Worm (Caenorhabditis elegans) whole organism, early embryonic: ENCODE data around the gene srw-35.
A peak's percentile ranks its signal among the peaks of the same experiment; 100 is the strongest.

Experiments used
- B0310.2 ChIP-seq: sonication (generic microtip); optimal IDR thresholded peaks from 2 replicates; lab custom pipeline; 2016; ENCODE audit warnings: mild to moderate bottlenecking, missing genetic modification characterization, missing compliant biosample characterization
- F13C5.2 ChIP-seq: sonication (generic microtip); optimal IDR thresholded peaks from 2 replicates; lab custom pipeline; 2017; ENCODE audit warnings: mild to moderate bottlenecking, missing genetic modification characterization, inconsistent platforms, missing compliant biosample characterization
- aly-1 ChIP-seq: sonication (generic microtip); optimal IDR thresholded peaks from 2 replicates; lab custom pipeline; 2016; ENCODE audit warnings: missing genetic modification characterization, missing compliant biosample characterization
- ama-1 ChIP-seq: fragments of 150-350 bp; optimal IDR thresholded peaks from 2 replicates; lab custom pipeline; 2014
- ceh-13 ChIP-seq: fragments of 200-800 bp; sonication (Bioruptor generic); optimal IDR thresholded peaks from 2 replicates; lab custom pipeline; 2018; ENCODE audit warnings: mild to moderate bottlenecking, missing genetic modification characterization, missing compliant biosample characterization
- ceh-36 ChIP-seq: sonication (generic microtip); optimal IDR thresholded peaks from 2 replicates; lab custom pipeline; 2016; ENCODE audit warnings: missing genetic modification characterization, inconsistent platforms, missing compliant biosample characterization
- ets-7 ChIP-seq: sonication (generic microtip); optimal IDR thresholded peaks from 2 replicates; lab custom pipeline; 2016; ENCODE audit warnings: missing genotype, missing genetic modification characterization, missing compliant biosample characterization
- flt-1 ChIP-seq: fragments of 200-800 bp; sonication (Bioruptor generic); IDR thresholded peaks from 2 replicates; pipeline ENCODE4 v1.3.6; 2022; ENCODE audit warnings: missing genetic modification characterization, missing compliant biosample characterization
- hmbx-1 ChIP-seq: sonication (generic microtip); optimal IDR thresholded peaks from 2 replicates; lab custom pipeline; 2016; ENCODE audit warnings: mild to moderate bottlenecking, missing genetic modification characterization, missing compliant biosample characterization
- hmg-4 ChIP-seq: fragments of 200-800 bp; sonication (Bioruptor generic); optimal IDR thresholded peaks from 2 replicates; lab custom pipeline; 2018; ENCODE audit warnings: mild to moderate bottlenecking, missing genetic modification characterization, missing compliant biosample characterization
- hnd-1 ChIP-seq: sonication (generic microtip); optimal IDR thresholded peaks from 2 replicates; lab custom pipeline; 2016; ENCODE audit warnings: missing genetic modification characterization, missing compliant biosample characterization
- pes-1 ChIP-seq: fragments of 200-800 bp; sonication (Bioruptor generic); IDR thresholded peaks from 2 replicates; pipeline ENCODE4 v1.3.6; 2022; ENCODE audit warnings: missing genetic modification reagents, missing genetic modification characterization, missing compliant biosample characterization
- scrt-1 ChIP-seq: fragments of 200-800 bp; sonication (Bioruptor generic); IDR thresholded peaks from 2 replicates; pipeline ENCODE4 v1.3.6; 2022; ENCODE audit warnings: missing genetic modification characterization, missing compliant biosample characterization
- sea-1 ChIP-seq: fragments of 200-800 bp; sonication (Bioruptor generic); conservative IDR thresholded peaks from 2 replicates; pipeline ENCODE4 v1.3.6; 2022; ENCODE audit warnings: missing genetic modification characterization, missing compliant biosample characterization
- tbx-11 ChIP-seq: fragments of 200-800 bp; sonication (Bioruptor generic); IDR thresholded peaks from 2 replicates; pipeline ENCODE4 v1.3.6; 2022; ENCODE audit warnings: missing genetic modification characterization, missing compliant biosample characterization
- tbx-37 ChIP-seq: fragments of 200-800 bp; sonication (Bioruptor generic); conservative IDR thresholded peaks from 2 replicates; pipeline ENCODE4 v1.3.6; 2022; ENCODE audit warnings: missing genetic modification reagents, missing genetic modification characterization, missing compliant biosample characterization
- tra-4 ChIP-seq: sonication (generic microtip); optimal IDR thresholded peaks from 2 replicates; lab custom pipeline; 2017; ENCODE audit warnings: missing genetic modification characterization, missing compliant biosample characterization

The srw-35 gene

ce11 chrV:16437546-16437945, 34.8 kb upstream of the srw-35 start, which contains the start of gene F26D2.15:
F26D2.15 (plus strand) TSS chrV:16437846.
- TF ChIP-seq ets-7 (tag; lab: Kevin White, UChicago) = no peak

ce11 chrV:16443626-16444025, 28.7 kb upstream of the srw-35 start, which contains the start of gene srh-141:
srh-141 (plus strand) TSS chrV:16443926.
- no peak for TF ChIP-seq ets-7 (tag; lab: Kevin White, UChicago)
- no peak for TF ChIP-seq tbx-37
- TF ChIP-seq aly-1 = no peak
- TF ChIP-seq B0310.2 = no peak
- no peak for TF ChIP-seq ceh-13 (GFP tag; lab: Kevin White, UChicago)
- no peak for TF ChIP-seq F13C5.2 (tag; lab: Kevin White, UChicago)
- no peak for TF ChIP-seq pes-1 (GFP tag; lab: Robert Waterston, UW)
- TF ChIP-seq hmbx-1 = no peak
- no peak for TF ChIP-seq flt-1
- no peak for TF ChIP-seq tra-4 (tag; lab: Kevin White, UChicago)
- no peak for TF ChIP-seq ceh-36 (tag; lab: Kevin White, UChicago)
- no peak for TF ChIP-seq hnd-1
- TF ChIP-seq scrt-1 = no peak
- TF ChIP-seq ama-1 (lab: Kevin White, UChicago) = no peak
- no peak for TF ChIP-seq hmg-4
- no peak for TF ChIP-seq tbx-11 (GFP tag; lab: Robert Waterston, UW)
- no peak for TF ChIP-seq sea-1 (GFP tag; lab: Robert Waterston, UW)

ce11 chrV:16445676-16446075, 26.6 kb upstream of the srw-35 start, which contains the start of gene T08G3.6:
T08G3.6 (plus strand) TSS chrV:16445976.
- TF ChIP-seq scrt-1 (no peak), hmg-4 (no peak), B0310.2 (no peak), ama-1 (lab: Kevin White, UChicago) (no peak), ceh-36 (tag; lab: Kevin White, UChicago) (no peak), pes-1 (GFP tag; lab: Robert Waterston, UW) (no peak), flt-1 (no peak), tbx-11 (GFP tag; lab: Robert Waterston, UW) (no peak), tra-4 (tag; lab: Kevin White, UChicago) (no peak), hmbx-1 (no peak), tbx-37 (no peak), aly-1 (no peak), ceh-13 (GFP tag; lab: Kevin White, UChicago) (no peak), hnd-1 (no peak), ets-7 (tag; lab: Kevin White, UChicago) (no peak), sea-1 (GFP tag; lab: Robert Waterston, UW) (no peak), F13C5.2 (tag; lab: Kevin White, UChicago) (no peak)

ce11 chrV:16446191-16446590, 26.1 kb upstream of the srw-35 start:
- no peak for TF ChIP-seq sea-1 (GFP tag; lab: Robert Waterston, UW)
- no peak for TF ChIP-seq ets-7 (tag; lab: Kevin White, UChicago)
- no peak for TF ChIP-seq aly-1
- TF ChIP-seq F13C5.2 (tag; lab: Kevin White, UChicago) = no peak
- peak; percentile 69 for TF ChIP-seq ceh-36 (tag; lab: Kevin White, UChicago)
- no peak for TF ChIP-seq ama-1 (lab: Kevin White, UChicago)

DNA sequence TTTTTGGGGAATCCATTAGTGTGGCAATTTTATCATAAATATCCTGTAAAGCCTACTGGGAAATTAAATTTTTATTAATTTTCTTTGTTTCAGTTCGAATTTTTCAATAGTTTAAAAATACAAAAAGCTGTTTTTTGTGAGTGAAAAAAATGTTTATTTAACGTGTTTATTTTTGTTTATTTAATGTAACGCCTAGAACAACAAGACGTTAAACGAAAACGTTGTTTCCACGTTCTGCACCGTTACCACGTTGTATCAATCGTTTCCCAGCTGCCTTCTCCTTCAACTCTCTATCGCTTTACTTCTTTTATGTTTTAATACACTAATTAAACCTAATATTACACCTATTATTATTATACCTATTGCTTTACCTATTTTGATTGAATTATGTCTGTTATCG, 24.6 kb upstream of the srw-35 start, which contains the start of gene T08G3.13:
TSS of gene T08G3.13 (plus strand) at position 301 of the 400 bp plus-strand sequence.
- TF ChIP-seq ceh-36 (tag; lab: Kevin White, UChicago) (no peak), F13C5.2 (tag; lab: Kevin White, UChicago) (no peak), tbx-37 (no peak), sea-1 (GFP tag; lab: Robert Waterston, UW) (no peak), tra-4 (tag; lab: Kevin White, UChicago) (no peak), ceh-13 (GFP tag; lab: Kevin White, UChicago) (no peak), tbx-11 (GFP tag; lab: Robert Waterston, UW) (no peak), aly-1 (no peak), ama-1 (lab: Kevin White, UChicago) (no peak), scrt-1 (no peak), hmg-4 (no peak), hnd-1 (no peak), ets-7 (tag; lab: Kevin White, UChicago) (no peak), B0310.2 (no peak), hmbx-1 (no peak), flt-1 (no peak), pes-1 (GFP tag; lab: Robert Waterston, UW) (no peak)

DNA sequence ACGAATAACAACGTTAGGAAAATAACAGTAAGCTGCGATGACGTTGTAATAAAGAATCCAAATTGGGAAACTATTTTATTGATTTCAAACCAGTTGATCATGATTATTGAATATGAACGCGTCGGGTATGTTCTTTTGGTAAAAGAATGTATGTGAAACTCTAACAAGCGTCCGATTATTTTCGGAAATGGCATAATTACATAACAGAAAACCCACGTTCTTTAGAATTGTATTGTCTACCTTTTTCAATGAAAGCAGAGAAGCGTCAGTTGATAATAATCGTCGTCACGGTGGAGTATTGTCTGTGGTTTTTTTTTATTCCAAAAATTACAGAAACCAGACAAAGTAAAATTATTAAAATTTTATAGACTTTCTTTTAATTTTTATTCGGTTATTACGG, 17.2 kb upstream of the srw-35 start, which contains the start of gene str-14:
TSS of gene str-14 (minus strand) at position 101 of the 400 bp plus-strand sequence.
- TF ChIP-seq ceh-13 (GFP tag; lab: Kevin White, UChicago) = no peak
- TF ChIP-seq tra-4 (tag; lab: Kevin White, UChicago) = no peak
- no peak for TF ChIP-seq hnd-1
- no peak for TF ChIP-seq flt-1

DNA sequence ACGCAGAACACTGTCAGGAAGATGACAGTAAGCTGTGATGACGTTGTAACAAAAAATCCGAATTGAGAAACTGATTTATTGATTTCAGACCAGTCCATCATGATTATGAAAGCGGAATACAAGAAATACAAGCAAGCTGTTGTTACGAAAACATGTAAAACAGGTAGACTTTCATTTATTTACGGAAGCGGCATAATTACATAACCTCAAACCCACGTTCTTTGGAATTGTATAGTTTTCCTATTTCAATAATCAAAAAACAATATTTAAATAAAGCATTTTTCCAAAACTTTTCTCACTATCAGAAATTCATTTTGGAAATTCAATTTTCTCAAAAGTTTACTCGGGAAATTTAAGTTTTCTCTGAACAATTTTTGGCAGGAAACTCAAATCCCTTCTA, 13.6 kb upstream of the srw-35 start, which contains the start of gene str-15:
TSS of gene str-15 (minus strand) at position 101 of the 400 bp plus-strand sequence.
- TF ChIP-seq ceh-36 (tag; lab: Kevin White, UChicago) (no peak), pes-1 (GFP tag; lab: Robert Waterston, UW) (no peak), ceh-13 (GFP tag; lab: Kevin White, UChicago) (no peak), tbx-37 (no peak), sea-1 (GFP tag; lab: Robert Waterston, UW) (no peak), scrt-1 (no peak), hnd-1 (no peak), hmg-4 (no peak), ama-1 (lab: Kevin White, UChicago) (no peak)

DNA sequence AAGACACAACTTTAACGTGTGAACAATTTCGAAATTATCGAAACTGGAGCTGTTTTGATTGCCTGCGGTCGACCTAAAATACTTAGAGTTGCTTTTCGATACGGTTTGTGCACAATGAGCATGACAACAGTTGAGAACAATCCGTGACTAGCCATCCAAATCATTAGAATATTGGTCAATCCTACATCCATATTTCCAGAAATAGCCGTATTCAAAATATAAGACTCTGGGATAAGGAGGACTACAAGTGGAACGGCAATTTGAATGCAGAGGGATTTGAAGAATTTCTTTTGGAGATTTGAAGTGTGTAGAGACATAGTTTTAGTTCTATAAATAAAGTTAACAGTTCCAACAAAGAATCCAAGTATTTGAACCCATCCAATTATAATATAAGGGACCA, 12.9 kb upstream of the srw-35 start:
- TF ChIP-seq ets-7 (tag; lab: Kevin White, UChicago) = no peak
- no peak for TF ChIP-seq hmg-4
- no peak for TF ChIP-seq ceh-13 (GFP tag; lab: Kevin White, UChicago)
- TF ChIP-seq B0310.2 = no peak
- TF ChIP-seq ceh-36 (tag; lab: Kevin White, UChicago) = no peak
- no peak for TF ChIP-seq hmbx-1
- TF ChIP-seq ama-1 (lab: Kevin White, UChicago) = no peak
- TF ChIP-seq tbx-37 = no peak
- no peak for TF ChIP-seq scrt-1
- TF ChIP-seq F13C5.2 (tag; lab: Kevin White, UChicago) = no peak
- TF ChIP-seq flt-1 = no peak
- no peak for TF ChIP-seq aly-1
- no peak for TF ChIP-seq pes-1 (GFP tag; lab: Robert Waterston, UW)
- no peak for TF ChIP-seq sea-1 (GFP tag; lab: Robert Waterston, UW)
